Fruit fly (Drosophila melanogaster) whole organism, embryonic: ENCODE measurements around the gene CG7333.
A peak's percentile ranks its signal among the peaks of the same experiment; 100 is the strongest.

ENCODE experiments used
- CG10147 ChIP-seq: fragments of 200-800 bp; sonication (Bioruptor generic); optimal IDR thresholded peaks from 2 replicates; lab custom pipeline; 2019; ENCODE audit warnings: missing biosample characterization, mild to moderate bottlenecking, missing genetic modification characterization, moderate library complexity
- CG10321 ChIP-seq: fragments of 200-800 bp; sonication (Bioruptor generic); IDR thresholded peaks from 2 replicates; pipeline ENCODE4 v1.3.6; 2022; ENCODE audit warnings: missing biosample characterization, missing genetic modification characterization
- CG10565 ChIP-seq: fragments of 200-800 bp; sonication (Bioruptor generic); optimal IDR thresholded peaks from 3 replicates; lab custom pipeline; 2016; ENCODE audit warnings: missing biosample characterization, mild to moderate bottlenecking, missing genetic modification characterization
- CG12744 ChIP-seq: fragments of 200-800 bp; sonication (Bioruptor generic); optimal IDR thresholded peaks from 2 replicates; lab custom pipeline; 2016; ENCODE audit warnings: missing biosample characterization, missing genetic modification characterization
- CG6683 ChIP-seq: fragments of 200-800 bp; sonication (Bioruptor generic); optimal IDR thresholded peaks from 2 replicates; lab custom pipeline; 2017; ENCODE audit warnings: missing biosample characterization, mild to moderate bottlenecking, missing genetic modification characterization, missing genetic modification reagents
- CG6791 ChIP-seq: fragments of 200-800 bp; sonication (Bioruptor generic); IDR thresholded peaks from 3 replicates; pipeline ENCODE4 v1.3.6; 2022; ENCODE audit warnings: missing biosample characterization, missing genetic modification characterization; ENCODE audit not compliant: partially characterized antibody
- Vsx1 ChIP-seq: fragments of 200-800 bp; sonication (Bioruptor generic); optimal IDR thresholded peaks from 2 replicates; lab custom pipeline; 2017; ENCODE audit warnings: missing biosample characterization, mild to moderate bottlenecking, missing genetic modification characterization, missing genetic modification reagents
- corto ChIP-seq: fragments of 200-800 bp; sonication (Bioruptor generic); optimal IDR thresholded peaks from 2 replicates; lab custom pipeline; 2016; ENCODE audit warnings: missing biosample characterization, mild to moderate bottlenecking, missing genetic modification characterization, moderate library complexity
- dpn ChIP-seq, 2 experiments: fragments of 200-800 bp; sonication (Bioruptor generic); optimal IDR thresholded peaks; 3 replicates each; lab custom pipeline; 2016; ENCODE audit warnings: missing biosample characterization in 2 of 2, missing genetic modification characterization in 2 of 2
- peb ChIP-seq: fragments of 200-800 bp; sonication (Bioruptor generic); IDR thresholded peaks from 2 replicates; pipeline ENCODE4 v1.3.6; 2022; ENCODE audit warnings: missing biosample characterization, missing genetic modification characterization
- pho ChIP-seq: fragments of 200-800 bp; sonication (Bioruptor generic); optimal IDR thresholded peaks from 2 replicates; lab custom pipeline; 2016; ENCODE audit warnings: missing biosample characterization, missing genetic modification characterization
- row ChIP-seq: fragments of 200-800 bp; sonication (Bioruptor generic); IDR thresholded peaks from 3 replicates; pipeline ENCODE4 v1.3.6; 2022; ENCODE audit warnings: missing biosample characterization, missing genetic modification characterization
- sens ChIP-seq: fragments of 200-800 bp; sonication (Bioruptor generic); peaks from one replicate; lab custom pipeline; 2016; ENCODE audit warnings: missing biosample characterization, missing genetic modification characterization
- ttk ChIP-seq: fragments of 200-800 bp; sonication (Bioruptor generic); IDR thresholded peaks from 2 replicates; pipeline ENCODE4 v2.1.2; 2022; ENCODE audit warnings: missing biosample characterization, missing genetic modification characterization

- no peak for TF ChIP-seq CG6683
- TF ChIP-seq CG12744: no peak
- TF ChIP-seq peb (GFP tag; lab: Robert Waterston, UW): no peak
- no peak for TF ChIP-seq sens (GFP tag; lab: Kevin White, UChicago)
- no peak for TF ChIP-seq CG10565
- TF ChIP-seq dpn (GFP tag; optimal IDR thresholded peaks at IDR 0.05; lab: Kevin White, UChicago): no peak
- no peak for TF ChIP-seq Vsx1 (GFP tag; lab: Kevin White, UChicago)
- no peak for TF ChIP-seq CG6791
- no peak for TF ChIP-seq corto (GFP tag; lab: Kevin White, UChicago)
- no peak for TF ChIP-seq row
- TF ChIP-seq ttk (GFP tag; lab: Robert Waterston, UW): no peak
- no peak for TF ChIP-seq CG10321 (GFP tag; lab: Robert Waterston, UW)
- peak; percentile 22 for TF ChIP-seq CG10147 (GFP tag; lab: Kevin White, UChicago)
- no peak for TF ChIP-seq pho (GFP tag; lab: Kevin White, UChicago)
These were observed 24.0 kb downstream of the CG7333 start for dm6 chr3R:19624482-19624881.
